Worm (Caenorhabditis elegans) whole organism, L4 larva: ENCODE results near the gene C03B1.7.

Experiments used
- F10B5.3 ChIP-seq: sonication (generic microtip); optimal IDR thresholded peaks from 2 replicates; lab custom pipeline; 2016; ENCODE audit warnings: mild to moderate bottlenecking, missing genetic modification characterization, missing compliant biosample characterization
- F26F4.8 ChIP-seq: fragments of 200-800 bp; sonication (Bioruptor generic); conservative IDR thresholded peaks from 2 replicates; pipeline ENCODE4 v1.3.6; 2022; ENCODE audit warnings: missing genetic modification characterization, missing compliant biosample characterization
- F37D6.2 ChIP-seq: sonication (generic microtip); optimal IDR thresholded peaks from 2 replicates; lab custom pipeline; 2016; ENCODE audit warnings: mild to moderate bottlenecking, missing genetic modification characterization, missing compliant biosample characterization
- F44E2.7 ChIP-seq: fragments of 200-800 bp; sonication (Bioruptor generic); IDR thresholded peaks from 2 replicates; pipeline ENCODE4 v2.1.2; 2022; ENCODE audit warnings: missing genetic modification characterization, missing compliant biosample characterization
- F49E8.2 ChIP-seq: sonication (generic microtip); optimal IDR thresholded peaks from 2 replicates; lab custom pipeline; 2016; ENCODE audit warnings: missing compliant biosample characterization, mild to moderate bottlenecking, missing genetic modification characterization, borderline replicate concordance
- T20F7.1 ChIP-seq: fragments of 200-800 bp; sonication (Bioruptor generic); optimal IDR thresholded peaks from 2 replicates; lab custom pipeline; 2018; ENCODE audit warnings: mild to moderate bottlenecking, missing genetic modification characterization, missing compliant biosample characterization
- T26A8.4 ChIP-seq: fragments of 200-800 bp; sonication (Bioruptor generic); IDR thresholded peaks from 2 replicates; pipeline ENCODE4 v1.3.6; 2022; ENCODE audit warnings: missing genetic modification characterization, missing compliant biosample characterization
- Y105C5A.15 ChIP-seq: fragments of 200-800 bp; sonication (Bioruptor generic); IDR thresholded peaks from 2 replicates; pipeline ENCODE4 v1.3.6; 2022; ENCODE audit warnings: missing genetic modification characterization, missing compliant biosample characterization
- Y48G9A.11 ChIP-seq: fragments of 200-800 bp; sonication (Bioruptor generic); IDR thresholded peaks from 2 replicates; pipeline ENCODE4 v1.3.6; 2022; ENCODE audit warnings: missing genetic modification reagents, missing genetic modification characterization, missing compliant biosample characterization
- ZK337.2 ChIP-seq: fragments of 200-800 bp; sonication (Bioruptor generic); IDR thresholded peaks from 2 replicates; pipeline ENCODE4 v1.3.6; 2022; ENCODE audit warnings: missing genetic modification reagents, missing genetic modification characterization, missing compliant biosample characterization
- aha-1 ChIP-seq: fragments of 150-350 bp; peaks from one replicate; lab custom pipeline; 2014; ENCODE audit warnings: missing biosample characterization, missing genetic modification characterization
- ama-1 ChIP-seq: fragments of 150-350 bp; optimal IDR thresholded peaks from 2 replicates; lab custom pipeline; 2014; ENCODE audit warnings: inconsistent platforms, mixed read lengths
- ceh-28 ChIP-seq: fragments of 150-350 bp; optimal IDR thresholded peaks from 2 replicates; lab custom pipeline; 2014; ENCODE audit warnings: missing biosample characterization, missing genetic modification reagents, missing genetic modification characterization
- ceh-44 ChIP-seq: fragments of 200-800 bp; sonication (Bioruptor generic); IDR thresholded peaks from 2 replicates; pipeline ENCODE4 v1.3.6; 2022; ENCODE audit warnings: missing genetic modification reagents, missing genetic modification characterization, missing compliant biosample characterization
- ceh-82 ChIP-seq: sonication (generic microtip); optimal IDR thresholded peaks from 2 replicates; lab custom pipeline; 2017; ENCODE audit warnings: missing biosample characterization, missing genetic modification characterization
- ces-1 ChIP-seq: fragments of 150-350 bp; sonication (generic microtip); optimal IDR thresholded peaks from 4 replicates; lab custom pipeline; 2014; ENCODE audit warnings: missing biosample characterization, missing genetic modification reagents, missing genetic modification characterization
- ctbp-1 ChIP-seq: fragments of 200-800 bp; sonication (Bioruptor generic); IDR thresholded peaks from 2 replicates; pipeline ENCODE4 v1.3.6; 2022; ENCODE audit warnings: missing genetic modification reagents, missing genetic modification characterization, missing compliant biosample characterization
- daf-19 ChIP-seq: fragments of 200-800 bp; sonication (Bioruptor generic); conservative IDR thresholded peaks from 2 replicates; pipeline ENCODE4 v1.3.6; 2022; ENCODE audit warnings: missing genetic modification characterization, missing compliant biosample characterization
- dmd-8 ChIP-seq: fragments of 200-800 bp; sonication (Bioruptor generic); IDR thresholded peaks from 2 replicates; pipeline ENCODE4 v1.3.6; 2022; ENCODE audit warnings: missing genetic modification characterization, missing compliant biosample characterization
- duxl-1 ChIP-seq: sonication (generic microtip); optimal IDR thresholded peaks from 2 replicates; lab custom pipeline; 2016; ENCODE audit warnings: mild to moderate bottlenecking, missing genetic modification characterization, moderate library complexity, missing compliant biosample characterization; ENCODE audit not compliant: poor library complexity
- fkh-10 ChIP-seq: fragments of 150-350 bp; optimal IDR thresholded peaks from 2 replicates; lab custom pipeline; 2014; ENCODE audit warnings: missing biosample characterization, missing genetic modification reagents, missing genetic modification characterization
- gei-8 ChIP-seq: fragments of 200-800 bp; sonication (Bioruptor generic); optimal IDR thresholded peaks from 2 replicates; lab custom pipeline; 2018; ENCODE audit warnings: mild to moderate bottlenecking, missing genetic modification characterization, missing compliant biosample characterization
- hlh-11 ChIP-seq: fragments of 200-800 bp; sonication (Bioruptor generic); optimal IDR thresholded peaks from 2 replicates; lab custom pipeline; 2018; ENCODE audit warnings: mild to moderate bottlenecking, missing genetic modification characterization, missing compliant biosample characterization
- hlh-30 ChIP-seq: sonication (generic microtip); optimal IDR thresholded peaks from 2 replicates; lab custom pipeline; 2017; ENCODE audit warnings: antibody characterized with exemption, mild to moderate bottlenecking, missing genetic modification characterization, missing compliant biosample characterization; ENCODE audit not compliant: insufficient read depth
- jun-1 ChIP-seq: fragments of 150-350 bp; optimal IDR thresholded peaks from 2 replicates; lab custom pipeline; 2014; ENCODE audit warnings: missing biosample characterization, missing genetic modification reagents, missing genetic modification characterization
- lin-13 ChIP-seq: fragments of 150-350 bp; optimal IDR thresholded peaks from 2 replicates; lab custom pipeline; 2014; ENCODE audit warnings: missing biosample characterization, missing genetic modification reagents, missing genetic modification characterization
- lin-15B ChIP-seq: fragments of 150-350 bp; sonication (generic microtip); optimal IDR thresholded peaks from 3 replicates; lab custom pipeline; 2014; ENCODE audit warnings: missing biosample characterization, missing genetic modification characterization
- lin-38 ChIP-seq: fragments of 200-800 bp; sonication (Bioruptor generic); IDR thresholded peaks from 2 replicates; pipeline ENCODE4 v1.3.6; 2022; ENCODE audit warnings: missing genetic modification reagents, missing genetic modification characterization, missing compliant biosample characterization
- lin-39 ChIP-seq: fragments of 150-350 bp; optimal IDR thresholded peaks from 2 replicates; lab custom pipeline; 2014; ENCODE audit warnings: missing biosample characterization, missing genetic modification reagents, missing genetic modification characterization
- madf-9 ChIP-seq: fragments of 200-800 bp; sonication (Bioruptor generic); conservative IDR thresholded peaks from 2 replicates; pipeline ENCODE4 v1.3.6; 2022; ENCODE audit warnings: missing genetic modification reagents, missing genetic modification characterization, missing compliant biosample characterization
- mdl-1 ChIP-seq, 2 experiments: fragments of 150-350 bp in 1 of 2; sonication (generic microtip) in 1 of 2; optimal IDR thresholded peaks; 2 replicates each; lab custom pipeline; 2014 to 2017; ENCODE audit warnings: missing biosample characterization in 2 of 2, missing genetic modification characterization in 2 of 2
- mdt-29 ChIP-seq: fragments of 200-800 bp; sonication (Bioruptor generic); IDR thresholded peaks from 2 replicates; pipeline ENCODE4 v1.3.6; 2022; ENCODE audit warnings: missing genetic modification reagents, missing genetic modification characterization, missing compliant biosample characterization
- mep-1 ChIP-seq: fragments of 150-350 bp; sonication (generic microtip); optimal IDR thresholded peaks from 3 replicates; lab custom pipeline; 2014; ENCODE audit warnings: missing biosample characterization, missing genetic modification characterization
- mes-2 ChIP-seq: sonication (generic microtip); optimal IDR thresholded peaks from 2 replicates; lab custom pipeline; 2016; ENCODE audit warnings: missing genotype, mild to moderate bottlenecking, missing genetic modification characterization, missing compliant biosample characterization; ENCODE audit not compliant: poor library complexity, severe bottlenecking
- mxl-2 ChIP-seq: fragments of 200-800 bp; sonication (Bioruptor generic); conservative IDR thresholded peaks from 2 replicates; pipeline ENCODE4 v1.3.6; 2022; ENCODE audit warnings: missing genetic modification reagents, missing genetic modification characterization, missing compliant biosample characterization
- mxl-3 ChIP-seq: fragments of 200-800 bp; sonication (Bioruptor generic); optimal IDR thresholded peaks from 2 replicates; lab custom pipeline; 2018; ENCODE audit warnings: mild to moderate bottlenecking, missing genetic modification characterization, missing compliant biosample characterization
- nhr-10 ChIP-seq: fragments of 150-350 bp; optimal IDR thresholded peaks from 2 replicates; lab custom pipeline; 2014; ENCODE audit warnings: missing biosample characterization, missing genetic modification characterization
- nhr-102 ChIP-seq: sonication (generic microtip); optimal IDR thresholded peaks from 2 replicates; lab custom pipeline; 2016; ENCODE audit warnings: mild to moderate bottlenecking, missing genetic modification characterization, moderate library complexity, missing compliant biosample characterization
- nhr-111 ChIP-seq: fragments of 200-800 bp; sonication (Bioruptor generic); optimal IDR thresholded peaks from 2 replicates; lab custom pipeline; 2018; ENCODE audit warnings: mild to moderate bottlenecking, missing genetic modification characterization, missing compliant biosample characterization
- nhr-237 ChIP-seq: sonication (generic microtip); optimal IDR thresholded peaks from 2 replicates; lab custom pipeline; 2017; ENCODE audit warnings: missing biosample characterization, missing genetic modification characterization
- nhr-25 ChIP-seq: sonication (generic microtip); optimal IDR thresholded peaks from 2 replicates; lab custom pipeline; 2017; ENCODE audit warnings: missing genetic modification characterization, mild to moderate bottlenecking, missing compliant biosample characterization, antibody characterized with exemption, moderate library complexity, borderline replicate concordance; ENCODE audit not compliant: insufficient read depth
- nhr-41 ChIP-seq: fragments of 200-800 bp; sonication (Bioruptor generic); IDR thresholded peaks from 2 replicates; pipeline ENCODE4 v1.3.6; 2022; ENCODE audit warnings: missing genetic modification reagents, missing genetic modification characterization, missing compliant biosample characterization
- nhr-76 ChIP-seq: fragments of 150-350 bp; optimal IDR thresholded peaks from 2 replicates; lab custom pipeline; 2014; ENCODE audit warnings: missing biosample characterization, missing genetic modification characterization
- php-3 ChIP-seq: fragments of 200-800 bp; sonication (Bioruptor generic); IDR thresholded peaks from 2 replicates; pipeline ENCODE4 v1.3.6; 2022; ENCODE audit warnings: missing genetic modification reagents, missing genetic modification characterization, missing compliant biosample characterization
- skn-1 ChIP-seq: fragments of 150-350 bp; optimal IDR thresholded peaks from 2 replicates; lab custom pipeline; 2014; ENCODE audit warnings: missing biosample characterization, missing genetic modification characterization
- snpc-1.2 ChIP-seq: fragments of 200-800 bp; sonication (Bioruptor generic); IDR thresholded peaks from 2 replicates; pipeline ENCODE4 v1.3.6; 2022; ENCODE audit warnings: missing genetic modification reagents, missing genetic modification characterization, missing compliant biosample characterization
- snpc-4 ChIP-seq: fragments of 150-350 bp; optimal IDR thresholded peaks from 2 replicates; lab custom pipeline; 2014; ENCODE audit warnings: missing biosample characterization, missing genetic modification characterization
- tra-1 ChIP-seq: fragments of 200-800 bp; sonication (Bioruptor generic); IDR thresholded peaks from 2 replicates; pipeline ENCODE4 v1.3.6; 2022; ENCODE audit warnings: missing genetic modification reagents, missing genetic modification characterization, missing compliant biosample characterization
- vab-7 ChIP-seq: fragments of 200-800 bp; sonication (Bioruptor generic); IDR thresholded peaks from 2 replicates; pipeline ENCODE4 v1.3.6; 2022; ENCODE audit warnings: missing genetic modification reagents, missing genetic modification characterization, missing compliant biosample characterization
- zip-11 ChIP-seq: fragments of 200-800 bp; sonication (Bioruptor generic); IDR thresholded peaks from 2 replicates; pipeline ENCODE4 v1.3.6; 2022; ENCODE audit warnings: missing genetic modification characterization, missing compliant biosample characterization
- ztf-7 ChIP-seq: fragments of 150-350 bp; optimal IDR thresholded peaks from 2 replicates; lab custom pipeline; 2014; ENCODE audit warnings: missing biosample characterization, missing genetic modification characterization

Gene C03B1.7

DNA sequence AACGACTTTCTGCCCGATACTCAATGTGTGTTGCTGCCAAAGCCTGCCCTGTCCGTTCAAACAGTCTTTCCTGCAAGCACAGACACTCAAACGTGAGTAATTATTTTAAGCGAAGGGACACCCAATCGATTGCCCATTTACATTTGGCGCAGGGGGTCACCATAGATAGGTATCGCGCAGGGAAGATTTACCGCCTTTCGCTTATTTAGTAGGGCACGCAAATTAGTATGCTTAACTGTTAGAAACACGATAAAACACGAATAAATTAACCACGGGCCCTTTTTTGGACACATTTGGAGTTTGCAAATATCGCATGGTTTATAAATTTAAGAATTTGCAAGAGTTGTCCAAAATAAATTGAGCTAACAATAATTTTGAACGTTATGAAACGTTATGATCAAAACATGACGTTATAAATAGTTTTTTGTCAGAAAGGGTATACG, 45.2 kb upstream of the C03B1.7 start (continued):
- TF ChIP-seq lin-38 (GFP tag; lab: Robert Waterston, UW) (peak; percentile 89), skn-1 (tag; lab: Kevin White, UChicago) (peak; percentile 72), duxl-1 (tag; lab: Kevin White, UChicago) (peak; percentile 99), lin-13 (GFP tag; lab: Kevin White, UChicago) (peak; percentile 98), gei-8 (GFP tag; lab: Kevin White, UChicago) (peak; percentile 96), ztf-7 (peak; percentile 94), T26A8.4 (peak; percentile 100), nhr-111 (GFP tag; lab: Kevin White, UChicago) (peak; percentile 44), F26F4.8 (no peak), lin-15B (tag; lab: Kevin White, UChicago) (peak; percentile 80), fkh-10 (peak; percentile 100), Y105C5A.15 (GFP tag; lab: Robert Waterston, UW) (peak; percentile 92), F10B5.3 (tag; lab: Kevin White, UChicago) (peak; percentile 97), mxl-2 (GFP tag; lab: Robert Waterston, UW) (peak; percentile 91), hlh-11 (tag; lab: Kevin White, UChicago) (peak; percentile 98), T20F7.1 (GFP tag; lab: Kevin White, UChicago) (peak; percentile 94), ces-1 (peak; percentile 97), aha-1 (tag; lab: Kevin White, UChicago) (peak; percentile 100), F49E8.2 (peak; percentile 19), mdt-29 (GFP tag; lab: Robert Waterston, UW) (peak; percentile 96), dmd-8 (peak; percentile 83), mep-1 (tag; lab: Kevin White, UChicago) (peak; percentile 100), zip-11 (GFP tag; lab: Robert Waterston, UW) (0 out of 2 replicates have a peak, but pooled peaks have one; percentile 38), F44E2.7 (peak; percentile 92), ctbp-1 (GFP tag; lab: Robert Waterston, UW) (peak; percentile 99), ceh-28 (peak; percentile 96), ceh-82 (tag; lab: Kevin White, UChicago) (peak; percentile 96), mxl-3 (GFP tag; lab: Kevin White, UChicago) (peak; percentile 97), nhr-25 (peak; percentile 98), nhr-10 (tag; lab: Kevin White, UChicago) (peak; percentile 100), F37D6.2 (tag; lab: Kevin White, UChicago) (peak; percentile 99), mdl-1 (tag; optimal IDR thresholded peaks at IDR 0.05; lab: Kevin White, UChicago) (peak; percentile 95), daf-19 (GFP tag; lab: Robert Waterston, UW) (peak; percentile 97), lin-39 (tag; lab: Kevin White, UChicago) (peak; percentile 84), ZK337.2 (peak; percentile 88), vab-7 (peak; percentile 98), nhr-102 (tag; lab: Kevin White, UChicago) (peak; percentile 100), madf-9 (GFP tag; lab: Robert Waterston, UW) (peak; percentile 99), ceh-44 (GFP tag; lab: Robert Waterston, UW) (peak; percentile 45; the same call in 1 of the 2 replicates), nhr-76 (tag; lab: Kevin White, UChicago) (peak; percentile 84), nhr-41 (peak; percentile 91), Y48G9A.11 (GFP tag; lab: Robert Waterston, UW) (0 out of 2 replicates have a peak, but pooled peaks have one; percentile 42), snpc-1.2 (no peak), hlh-30 (tag; lab: Kevin White, UChicago) (peak; percentile 95), ama-1 (lab: Kevin White, UChicago) (no peak), jun-1 (tag; lab: Kevin White, UChicago) (peak; percentile 100), snpc-4 (tag; lab: Kevin White, UChicago) (peak; percentile 62), tra-1 (peak; percentile 98), mes-2 (peak; percentile 98), php-3 (peak; percentile 98), nhr-237 (peak; percentile 95)
